Worm (Caenorhabditis elegans) whole organism, young adult: Measurements from ENCODE around the gene F40G9.18.

Experiments used
- B0261.1 ChIP-seq: sonication (generic microtip); optimal IDR thresholded peaks from 2 replicates; lab custom pipeline; 2016; ENCODE audit warnings: mild to moderate bottlenecking, missing genetic modification characterization, moderate library complexity, missing compliant biosample characterization
- C06A6.2 ChIP-seq: fragments of 200-800 bp; sonication (Bioruptor generic); conservative IDR thresholded peaks from 2 replicates; pipeline ENCODE4 v1.3.6; 2022; ENCODE audit warnings: missing genetic modification characterization, missing compliant biosample characterization
- F22D6.2 ChIP-seq: sonication (generic microtip); optimal IDR thresholded peaks from 2 replicates; lab custom pipeline; 2016; ENCODE audit warnings: mild to moderate bottlenecking, missing genetic modification characterization, missing compliant biosample characterization
- F23B12.7 ChIP-seq: sonication (generic microtip); optimal IDR thresholded peaks from 2 replicates; lab custom pipeline; 2017; ENCODE audit warnings: missing genetic modification characterization, mild to moderate bottlenecking, missing compliant biosample characterization, antibody characterized with exemption, moderate library complexity; ENCODE audit not compliant: insufficient read depth
- F33H1.4 ChIP-seq: fragments of 200-800 bp; sonication (Bioruptor generic); IDR thresholded peaks from 2 replicates; pipeline ENCODE4 v1.3.6; 2022; ENCODE audit warnings: missing genetic modification reagents, missing genetic modification characterization, missing compliant biosample characterization
- F52B5.7 ChIP-seq: sonication (generic microtip); optimal IDR thresholded peaks from 2 replicates; lab custom pipeline; 2016; ENCODE audit warnings: mild to moderate bottlenecking, missing genetic modification characterization, missing compliant biosample characterization
- K11D2.4 ChIP-seq: fragments of 200-800 bp; sonication (Bioruptor generic); IDR thresholded peaks from 2 replicates; pipeline ENCODE4 v1.3.6; 2022; ENCODE audit warnings: missing genetic modification reagents, missing genetic modification characterization, missing compliant biosample characterization
- Y53G8AR.9 ChIP-seq: fragments of 200-800 bp; sonication (Bioruptor generic); conservative IDR thresholded peaks from 2 replicates; pipeline ENCODE4 v1.3.6; 2022; ENCODE audit warnings: missing genetic modification reagents, missing genetic modification characterization, missing compliant biosample characterization
- Y95B8A.8 ChIP-seq: fragments of 200-800 bp; sonication (Bioruptor generic); IDR thresholded peaks from 2 replicates; pipeline ENCODE4 v1.3.6; 2022; ENCODE audit warnings: missing genetic modification reagents, missing genetic modification characterization, missing compliant biosample characterization
- akir-1 ChIP-seq: fragments of 200-800 bp; sonication (Bioruptor generic); optimal IDR thresholded peaks from 2 replicates; lab custom pipeline; 2018; ENCODE audit warnings: mild to moderate bottlenecking, missing genetic modification characterization, moderate library complexity, missing compliant biosample characterization
- ama-1 ChIP-seq, 3 experiments: fragments of 150-350 bp in 1 of 3; sonication (generic microtip) in 2 of 3; optimal IDR thresholded peaks; 2 replicates each; lab custom pipeline; 2014 to 2018; ENCODE audit warnings: missing biosample characterization in 2 of 3, missing genetic modification characterization in 2 of 3, missing genetic modification reagents in 2 of 3
- cebp-1 ChIP-seq, 2 experiments: fragments of 200-800 bp in 1 of 2; sonication (Bioruptor generic) in 1 of 2; sonication (generic microtip) in 1 of 2; IDR thresholded peaks in 1 of 2; optimal IDR thresholded peaks in 1 of 2; 2 replicates each; pipeline versions ENCODE4 v1.3.6 to Lab custom; 2017 to 2022; ENCODE audit warnings: missing compliant biosample characterization in 2 of 2, missing genetic modification characterization in 2 of 2, mild to moderate bottlenecking in 1 of 2, missing genetic modification reagents in 1 of 2, moderate library complexity in 1 of 2
- chd-7 ChIP-seq: sonication (generic microtip); optimal IDR thresholded peaks from 2 replicates; lab custom pipeline; 2016; ENCODE audit warnings: mild to moderate bottlenecking, missing genetic modification characterization, moderate library complexity, missing compliant biosample characterization
- die-1 ChIP-seq: sonication (generic microtip); optimal IDR thresholded peaks from 2 replicates; lab custom pipeline; 2016; ENCODE audit warnings: missing genotype, mild to moderate bottlenecking, missing genetic modification characterization, missing compliant biosample characterization
- dox-1 ChIP-seq: fragments of 200-800 bp; sonication (Bioruptor generic); IDR thresholded peaks from 2 replicates; pipeline ENCODE4 v1.3.6; 2022; ENCODE audit warnings: missing genetic modification reagents, missing genetic modification characterization, missing compliant biosample characterization
- dpl-1 ChIP-seq: fragments of 150-350 bp; optimal IDR thresholded peaks from 2 replicates; lab custom pipeline; 2014; ENCODE audit warnings: missing biosample characterization, missing genetic modification reagents, missing genetic modification characterization
- egl-44 ChIP-seq: fragments of 200-800 bp; sonication (Bioruptor generic); IDR thresholded peaks from 2 replicates; pipeline ENCODE4 v1.3.6; 2022; ENCODE audit warnings: missing genetic modification reagents, missing genetic modification characterization, missing compliant biosample characterization
- him-1 ChIP-seq: sonication (generic microtip); optimal IDR thresholded peaks from 2 replicates; lab custom pipeline; 2016; ENCODE audit warnings: missing genotype, missing genetic modification reagents, missing genetic modification characterization, missing compliant biosample characterization
- hrde-1 ChIP-seq: sonication (generic microtip); optimal IDR thresholded peaks from 2 replicates; lab custom pipeline; 2016; ENCODE audit warnings: missing genetic modification characterization, mild to moderate bottlenecking, missing compliant biosample characterization, moderate library complexity, missing genotype, missing genetic modification reagents, borderline replicate concordance
- hsf-1 ChIP-seq: fragments of 200-800 bp; sonication (Bioruptor generic); IDR thresholded peaks from 2 replicates; pipeline ENCODE4 v1.3.6; 2022; ENCODE audit warnings: missing genetic modification reagents, missing genetic modification characterization, missing compliant biosample characterization
- lin-40 ChIP-seq: sonication (generic microtip); optimal IDR thresholded peaks from 2 replicates; lab custom pipeline; 2016; ENCODE audit warnings: missing genetic modification characterization, mild to moderate bottlenecking, missing compliant biosample characterization, missing genotype, missing genetic modification reagents
- lin-54 ChIP-seq: fragments of 200-800 bp; sonication (Bioruptor generic); optimal IDR thresholded peaks from 2 replicates; lab custom pipeline; 2018; ENCODE audit warnings: mild to moderate bottlenecking, missing genetic modification characterization, missing compliant biosample characterization
- lsy-27 ChIP-seq: sonication (generic microtip); optimal IDR thresholded peaks from 2 replicates; lab custom pipeline; 2017; ENCODE audit warnings: missing genetic modification characterization, mild to moderate bottlenecking, missing compliant biosample characterization, antibody characterized with exemption, missing genotype, borderline replicate concordance; ENCODE audit not compliant: insufficient read depth
- madf-10 ChIP-seq: sonication (generic microtip); optimal IDR thresholded peaks from 2 replicates; lab custom pipeline; 2016; ENCODE audit warnings: mild to moderate bottlenecking, missing genetic modification characterization, missing compliant biosample characterization
- mes-4 ChIP-seq: sonication (generic microtip); optimal IDR thresholded peaks from 2 replicates; lab custom pipeline; 2016; ENCODE audit warnings: missing genotype, missing genetic modification characterization, missing compliant biosample characterization
- mxl-1 ChIP-seq: sonication (generic microtip); optimal IDR thresholded peaks from 2 replicates; lab custom pipeline; 2016; ENCODE audit warnings: missing genetic modification characterization, missing compliant biosample characterization
- nfya-2 ChIP-seq: fragments of 200-800 bp; sonication (Bioruptor generic); IDR thresholded peaks from 2 replicates; pipeline ENCODE4 v1.3.6; 2022; ENCODE audit warnings: missing genetic modification reagents, missing genetic modification characterization, missing compliant biosample characterization
- nhr-27 ChIP-seq: fragments of 200-800 bp; sonication (Bioruptor generic); optimal IDR thresholded peaks from 2 replicates; lab custom pipeline; 2018; ENCODE audit warnings: mild to moderate bottlenecking, missing genetic modification characterization, moderate library complexity, missing compliant biosample characterization
- nhr-90 ChIP-seq: sonication (generic microtip); optimal IDR thresholded peaks from 2 replicates; lab custom pipeline; 2016; ENCODE audit warnings: missing genotype, mild to moderate bottlenecking, missing genetic modification characterization, missing compliant biosample characterization
- sdz-38 ChIP-seq: sonication (generic microtip); optimal IDR thresholded peaks from 2 replicates; lab custom pipeline; 2016; ENCODE audit warnings: missing genotype, missing genetic modification characterization, missing compliant biosample characterization
- sea-2 ChIP-seq: fragments of 200-800 bp; sonication (Bioruptor generic); IDR thresholded peaks from 2 replicates; pipeline ENCODE4 v1.3.6; 2022; ENCODE audit warnings: missing genetic modification characterization, missing compliant biosample characterization
- snpc-1.1 ChIP-seq: sonication (generic microtip); optimal IDR thresholded peaks from 2 replicates; lab custom pipeline; 2017; ENCODE audit warnings: missing genetic modification characterization, mild to moderate bottlenecking, missing compliant biosample characterization, antibody characterized with exemption, moderate library complexity, missing genotype, missing genetic modification reagents; ENCODE audit not compliant: insufficient read depth
- snpc-3.4 ChIP-seq: sonication (generic microtip); optimal IDR thresholded peaks from 2 replicates; lab custom pipeline; 2017; ENCODE audit warnings: missing genetic modification characterization, mild to moderate bottlenecking, missing compliant biosample characterization, antibody characterized with exemption, moderate library complexity, missing genotype, missing genetic modification reagents
- snpc-4 ChIP-seq, 5 experiments: fragments of 150-350 bp in 1 of 5; sonication (generic microtip) in 4 of 5; optimal IDR thresholded peaks; 2 replicates each; lab custom pipeline; 2014 to 2018; ENCODE audit warnings: missing genetic modification characterization in 5 of 5, missing biosample characterization in 3 of 5, antibody characterized with exemption in 2 of 5, mild to moderate bottlenecking in 2 of 5, missing compliant biosample characterization in 2 of 5, missing genotype in 2 of 5, moderate library complexity in 2 of 5, missing genetic modification reagents in 1 of 5
- somi-1 ChIP-seq: fragments of 200-800 bp; sonication (Bioruptor generic); optimal IDR thresholded peaks from 2 replicates; lab custom pipeline; 2018; ENCODE audit warnings: mild to moderate bottlenecking, missing genetic modification characterization, missing compliant biosample characterization
- tbp1 ChIP-seq: fragments of 200-800 bp; sonication (Bioruptor generic); optimal IDR thresholded peaks from 2 replicates; lab custom pipeline; 2018; ENCODE audit warnings: mild to moderate bottlenecking, missing genetic modification characterization, missing compliant biosample characterization
- tlf-1 ChIP-seq: fragments of 200-800 bp; sonication (Bioruptor generic); optimal IDR thresholded peaks from 2 replicates; lab custom pipeline; 2018; ENCODE audit warnings: mild to moderate bottlenecking, missing genetic modification characterization, missing compliant biosample characterization
- xnd-1 ChIP-seq: sonication (generic microtip); optimal IDR thresholded peaks from 2 replicates; lab custom pipeline; 2016; ENCODE audit warnings: missing genotype, missing genetic modification reagents, missing genetic modification characterization, missing compliant biosample characterization
- zfh-2 ChIP-seq: fragments of 200-800 bp; sonication (Bioruptor generic); conservative IDR thresholded peaks from 2 replicates; pipeline ENCODE4 v1.3.6; 2022; ENCODE audit warnings: missing genetic modification reagents, missing genetic modification characterization, missing compliant biosample characterization
- zim-3 ChIP-seq: sonication (generic microtip); optimal IDR thresholded peaks from 2 replicates; lab custom pipeline; 2017; ENCODE audit warnings: mild to moderate bottlenecking, missing genetic modification characterization, moderate library complexity, missing compliant biosample characterization
- ztf-25 ChIP-seq: fragments of 200-800 bp; sonication (Bioruptor generic); IDR thresholded peaks from 2 replicates; pipeline ENCODE4 v1.3.6; 2022; ENCODE audit warnings: missing genetic modification reagents, missing genetic modification characterization, missing compliant biosample characterization
- ztf-26 ChIP-seq: sonication (generic microtip); optimal IDR thresholded peaks from 2 replicates; lab custom pipeline; 2017; ENCODE audit warnings: missing genetic modification characterization, missing compliant biosample characterization

Gene F40G9.18

DNA sequence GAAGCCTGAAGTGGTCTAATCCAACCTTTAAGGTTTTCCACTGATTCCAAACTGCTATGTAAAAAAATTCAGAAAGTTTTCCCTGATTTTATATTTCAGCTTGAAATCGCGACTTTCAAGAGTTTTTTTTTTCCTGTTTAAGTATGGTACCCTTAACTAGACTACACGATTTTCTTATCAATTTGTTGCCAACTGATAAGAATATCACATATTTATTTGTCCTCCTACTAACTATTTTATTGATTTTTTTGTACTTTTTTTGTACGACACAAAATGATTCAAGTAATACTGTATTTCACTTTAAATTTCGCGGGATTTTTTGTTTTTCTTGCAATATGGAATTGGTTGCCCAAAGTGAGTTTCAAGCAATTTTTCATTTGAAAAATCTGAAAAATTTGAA is 13.7 kb upstream of the F40G9.18 start:
- TF ChIP-seq K11D2.4 (GFP tag; lab: Robert Waterston, UW) (no peak), zfh-2 (GFP tag; lab: Robert Waterston, UW) (no peak), ama-1 (optimal IDR thresholded peaks at IDR 0.05; lab: Kevin White, UChicago) (no peak), ama-1 (GFP tag; optimal IDR thresholded peaks at IDR 0.05; lab: Kevin White, UChicago) (no peak), tbp1 (GFP tag; lab: Kevin White, UChicago) (no peak), madf-10 (tag; lab: Kevin White, UChicago) (no peak), mxl-1 (tag; lab: Kevin White, UChicago) (no peak), C06A6.2 (no peak), B0261.1 (tag; lab: Kevin White, UChicago) (no peak), him-1 (tag; lab: Kevin White, UChicago) (no peak), F22D6.2 (tag; lab: Kevin White, UChicago) (no peak), dpl-1 (GFP tag; lab: Kevin White, UChicago) (no peak), nfya-2 (GFP tag; lab: Robert Waterston, UW) (no peak), hsf-1 (GFP tag; lab: Robert Waterston, UW) (no peak), F23B12.7 (tag; lab: Kevin White, UChicago) (no peak), sdz-38 (tag; lab: Kevin White, UChicago) (no peak), xnd-1 (tag; lab: Kevin White, UChicago) (no peak), somi-1 (GFP tag; lab: Kevin White, UChicago) (no peak), ztf-25 (GFP tag; lab: Robert Waterston, UW) (no peak)

DNA sequence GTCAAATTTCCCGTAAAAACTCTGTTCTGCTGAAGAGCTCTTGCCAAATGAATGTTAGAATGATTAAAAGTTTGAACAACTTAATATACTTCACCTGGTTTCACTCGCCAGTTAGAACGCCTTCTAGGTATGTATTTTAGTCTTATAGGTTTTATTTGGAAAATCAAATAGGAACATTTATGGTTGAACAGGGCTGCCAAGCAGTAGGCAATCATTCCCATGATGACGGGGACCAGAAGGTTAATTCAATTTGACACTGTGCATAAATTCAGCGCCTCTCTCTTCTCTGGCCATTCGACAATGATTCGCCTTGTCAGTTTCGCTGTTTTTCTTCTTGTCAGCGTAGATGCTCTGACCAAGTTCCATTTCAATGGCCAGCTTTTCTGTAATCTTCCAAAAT is 12.7 kb upstream of the F40G9.18 start, which contains the start of gene F40G9.15:
Gene F40G9.15 (plus strand): TSS at position 301 of the 400 bp plus-strand sequence.
- no peak for TF ChIP-seq sea-2
- no peak for TF ChIP-seq B0261.1 (tag; lab: Kevin White, UChicago)
- no peak for TF ChIP-seq F23B12.7 (tag; lab: Kevin White, UChicago)
- TF ChIP-seq snpc-4 (GFP tag; optimal IDR thresholded peaks at IDR 0.05; lab: Kevin White, UChicago), result no peak
- TF ChIP-seq snpc-4 (tag; optimal IDR thresholded peaks at IDR 0.05; lab: Kevin White, UChicago), result no peak
- TF ChIP-seq tbp1 (GFP tag; lab: Kevin White, UChicago), result no peak
- no peak for TF ChIP-seq nhr-27
- TF ChIP-seq snpc-3.4, result no peak
- TF ChIP-seq ztf-26 (tag; lab: Kevin White, UChicago), result no peak
- no peak for TF ChIP-seq F52B5.7 (tag; lab: Kevin White, UChicago)
- no peak for TF ChIP-seq sdz-38 (tag; lab: Kevin White, UChicago)
- no peak for TF ChIP-seq cebp-1 (GFP tag; IDR thresholded peaks at IDR 0.05; lab: Robert Waterston, UW)
- no peak for TF ChIP-seq cebp-1 (tag; optimal IDR thresholded peaks at IDR 0.05; lab: Kevin White, UChicago)
- no peak for TF ChIP-seq hrde-1
- no peak for TF ChIP-seq chd-7 (tag; lab: Kevin White, UChicago)
- no peak for TF ChIP-seq dox-1 (GFP tag; lab: Robert Waterston, UW)
- no peak for TF ChIP-seq Y53G8AR.9 (GFP tag; lab: Robert Waterston, UW)
- no peak for TF ChIP-seq mes-4 (tag; lab: Kevin White, UChicago)
- TF ChIP-seq akir-1 (GFP tag; lab: Kevin White, UChicago), result no peak
- no peak for TF ChIP-seq lsy-27
- TF ChIP-seq lin-54 (GFP tag; lab: Kevin White, UChicago), result no peak
- TF ChIP-seq zim-3 (tag; lab: Kevin White, UChicago), result no peak
- TF ChIP-seq, all 124 proteins: peak for 0

DNA sequence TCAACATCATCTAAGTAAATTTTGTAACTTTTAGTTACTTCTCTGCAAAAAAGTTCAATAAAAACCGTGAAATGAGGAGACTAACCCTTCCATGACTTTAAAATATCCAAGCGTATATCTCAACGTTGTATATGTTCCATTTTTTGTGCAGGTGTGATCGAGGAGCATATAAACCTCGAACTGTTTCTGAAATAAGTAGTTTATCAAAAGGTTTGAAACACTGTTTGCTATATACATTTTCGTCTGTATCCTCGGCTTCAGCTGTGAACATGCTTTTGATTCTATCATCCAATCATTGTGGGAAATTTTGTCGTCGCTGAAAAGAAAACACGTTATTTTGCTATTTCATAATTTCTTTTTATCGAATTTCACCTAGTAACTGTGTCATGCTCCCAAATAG is 11.6 kb upstream of the F40G9.18 start, which contains the start of gene F40G9.5:
Gene F40G9.5 (plus strand): TSS at position 301 of the 400 bp plus-strand sequence.
- no peak for TF ChIP-seq tlf-1 (GFP tag; lab: Kevin White, UChicago)
- TF ChIP-seq B0261.1 (tag; lab: Kevin White, UChicago), result no peak
- no peak for TF ChIP-seq ztf-26 (tag; lab: Kevin White, UChicago)
- no peak for TF ChIP-seq snpc-1.1
- TF ChIP-seq nhr-90, result no peak
- no peak for TF ChIP-seq egl-44 (GFP tag; lab: Robert Waterston, UW)
- TF ChIP-seq F33H1.4 (GFP tag; lab: Robert Waterston, UW), result no peak
- TF ChIP-seq Y95B8A.8 (GFP tag; lab: Robert Waterston, UW), result no peak
- TF ChIP-seq nfya-2 (GFP tag; lab: Robert Waterston, UW), result no peak
- TF ChIP-seq chd-7 (tag; lab: Kevin White, UChicago), result no peak
- no peak for TF ChIP-seq lin-40 (tag; lab: Kevin White, UChicago)
- TF ChIP-seq die-1 (tag; lab: Kevin White, UChicago), result no peak
- TF ChIP-seq, all 124 proteins: peak for 0
